Fruit fly (Drosophila melanogaster): ENCODE measurements around the gene Afti.

DNA sequence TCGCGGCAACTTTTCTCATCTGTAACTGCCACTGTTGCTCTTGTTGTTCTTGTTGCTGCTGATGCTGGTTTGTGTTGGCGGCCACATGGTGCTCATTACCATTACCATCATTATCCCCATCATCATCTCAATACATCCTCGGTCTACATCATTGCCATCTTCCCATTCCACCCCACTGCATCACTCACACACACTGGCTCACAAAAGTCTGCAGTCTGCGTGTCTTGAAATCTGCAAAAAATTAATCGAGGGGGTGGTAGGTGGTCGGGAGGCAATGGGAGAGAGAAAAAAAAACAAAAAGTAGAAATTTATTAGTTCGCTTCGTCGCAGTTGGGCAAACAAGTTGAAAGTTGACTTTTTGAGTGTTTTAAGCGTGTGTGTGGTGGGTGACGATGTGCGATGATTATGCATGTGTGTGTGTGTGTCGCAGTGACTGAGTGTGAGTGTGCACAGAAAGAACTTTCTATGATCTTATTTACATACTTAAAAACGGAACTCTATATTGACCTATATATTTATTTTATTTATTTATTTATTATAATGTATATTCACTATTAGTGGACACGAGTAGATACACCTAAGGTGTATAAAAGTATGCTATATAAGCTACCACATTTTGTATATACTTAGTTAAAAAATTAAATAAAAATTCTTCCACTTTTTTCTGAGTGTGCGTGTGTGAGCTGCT is 47.0 kb downstream of the Afti start:
- TF ChIP-seq ovo (GFP tag; optimal IDR thresholded peaks at IDR 0.05) (no peak), Crg-1 (GFP tag; optimal IDR thresholded peaks at IDR 0.05) (no peak), CG7101 (tag; optimal IDR thresholded peaks at IDR 0.05) (no peak), cic (GFP tag; optimal IDR thresholded peaks at IDR 0.05) (no peak), pad (GFP tag; optimal IDR thresholded peaks at IDR 0.05) (no peak), kay (GFP tag; ENCODE audit: borderline replicate concordance) (no peak)

All from whole organism, adult.